Worm (Caenorhabditis elegans): ENCODE measurements around the gene ced-3.

Gene ced-3

ce11 chrIV:13190075-13190474 is 13.9 kb downstream of the ced-3 start:
- TF ChIP-seq cog-1 (tag; optimal IDR thresholded peaks at IDR 0.05) (no peak), ztf-29 (GFP tag; IDR thresholded peaks at IDR 0.05) (no peak), klf-2 (GFP tag; conservative IDR thresholded peaks at IDR 0.05) (no peak), T22C8.4 (GFP tag; IDR thresholded peaks at IDR 0.05) (no peak), ref-1 (GFP tag; conservative IDR thresholded peaks at IDR 0.05) (no peak), flt-1 (GFP tag; IDR thresholded peaks at IDR 0.05) (no peak), tab-1 (GFP tag; IDR thresholded peaks at IDR 0.05) (no peak), med-1 (GFP tag; optimal IDR thresholded peaks at IDR 0.05; ENCODE audit: insufficient read depth) (no peak), ztf-23 (GFP tag; IDR thresholded peaks at IDR 0.05) (no peak)

ce11 chrIV:13189467-13189866 is 14.5 kb downstream of the ced-3 start, which contains the start of gene F58D2.2:
Gene F58D2.2 (plus strand): TSS chrIV:13189767.
- TF ChIP-seq klf-2 (GFP tag; conservative IDR thresholded peaks at IDR 0.05) = no peak
- no peak for TF ChIP-seq cog-1 (tag; optimal IDR thresholded peaks at IDR 0.05)
- TF ChIP-seq flt-1 (GFP tag; IDR thresholded peaks at IDR 0.05) = no peak
- no peak for TF ChIP-seq ztf-29 (GFP tag; IDR thresholded peaks at IDR 0.05)
- no peak for TF ChIP-seq T22C8.4 (GFP tag; IDR thresholded peaks at IDR 0.05)
- no peak for TF ChIP-seq med-1 (GFP tag; optimal IDR thresholded peaks at IDR 0.05; ENCODE audit: insufficient read depth)
- TF ChIP-seq tab-1 (GFP tag; IDR thresholded peaks at IDR 0.05) = no peak
- no peak for TF ChIP-seq ztf-23 (GFP tag; IDR thresholded peaks at IDR 0.05)

ce11 chrIV:13188959-13189358 is 15.0 kb downstream of the ced-3 start, which contains the start of gene F58D2.4:
Gene F58D2.4 (minus strand): TSS chrIV:13189059.
- TF ChIP-seq ztf-29 (GFP tag; IDR thresholded peaks at IDR 0.05) (no peak), flt-1 (GFP tag; IDR thresholded peaks at IDR 0.05) (no peak), med-1 (GFP tag; optimal IDR thresholded peaks at IDR 0.05; ENCODE audit: insufficient read depth) (no peak), tab-1 (GFP tag; IDR thresholded peaks at IDR 0.05) (no peak), ztf-23 (GFP tag; IDR thresholded peaks at IDR 0.05) (no peak), T22C8.4 (GFP tag; IDR thresholded peaks at IDR 0.05) (no peak), cog-1 (tag; optimal IDR thresholded peaks at IDR 0.05) (no peak), klf-2 (GFP tag; conservative IDR thresholded peaks at IDR 0.05) (no peak), ref-1 (GFP tag; conservative IDR thresholded peaks at IDR 0.05) (no peak)

- TF ChIP-seq ref-1 (GFP tag; conservative IDR thresholded peaks at IDR 0.05) (no peak), ztf-23 (GFP tag; IDR thresholded peaks at IDR 0.05) (no peak), tab-1 (GFP tag; IDR thresholded peaks at IDR 0.05) (no peak), med-1 (GFP tag; optimal IDR thresholded peaks at IDR 0.05; ENCODE audit: insufficient read depth) (no peak), klf-2 (GFP tag; conservative IDR thresholded peaks at IDR 0.05) (no peak), ztf-29 (GFP tag; IDR thresholded peaks at IDR 0.05) (no peak), flt-1 (GFP tag; IDR thresholded peaks at IDR 0.05) (no peak), cog-1 (tag; optimal IDR thresholded peaks at IDR 0.05) (no peak), T22C8.4 (GFP tag; IDR thresholded peaks at IDR 0.05) (no peak)
These were observed 23.2 kb downstream of the ced-3 start, which contains the start of gene F58D2.3 for ce11 chrIV:13180723-13181122. Gene F58D2.3 (minus strand): TSS chrIV:13180823.

- no peak for TF ChIP-seq ztf-23 (GFP tag; IDR thresholded peaks at IDR 0.05)
- TF ChIP-seq ztf-29 (GFP tag; IDR thresholded peaks at IDR 0.05) = no peak
- no peak for TF ChIP-seq tab-1 (GFP tag; IDR thresholded peaks at IDR 0.05)
- no peak for TF ChIP-seq flt-1 (GFP tag; IDR thresholded peaks at IDR 0.05)
- TF ChIP-seq T22C8.4 (GFP tag; IDR thresholded peaks at IDR 0.05) = no peak
- TF ChIP-seq cog-1 (tag; optimal IDR thresholded peaks at IDR 0.05) = no peak
- TF ChIP-seq klf-2 (GFP tag; conservative IDR thresholded peaks at IDR 0.05) = no peak
- no peak for TF ChIP-seq ref-1 (GFP tag; conservative IDR thresholded peaks at IDR 0.05)
- no peak for TF ChIP-seq med-1 (GFP tag; optimal IDR thresholded peaks at IDR 0.05; ENCODE audit: insufficient read depth)
These were observed 24.6 kb downstream of the ced-3 start, which contains the start of gene lev-1 for ce11 chrIV:13179295-13179694. Gene lev-1 (minus strand): TSS chrIV:13179395.

- TF ChIP-seq med-1 (GFP tag; optimal IDR thresholded peaks at IDR 0.05; ENCODE audit: insufficient read depth) (no peak), ref-1 (GFP tag; conservative IDR thresholded peaks at IDR 0.05) (no peak), ztf-23 (GFP tag; IDR thresholded peaks at IDR 0.05) (no peak), flt-1 (GFP tag; IDR thresholded peaks at IDR 0.05) (no peak), ztf-29 (GFP tag; IDR thresholded peaks at IDR 0.05) (no peak)
These were observed 30.6 kb downstream of the ced-3 start for ce11 chrIV:13173359-13173758.

- TF ChIP-seq flt-1 (GFP tag; IDR thresholded peaks at IDR 0.05) (no peak), ztf-29 (GFP tag; IDR thresholded peaks at IDR 0.05) (no peak), T22C8.4 (GFP tag; IDR thresholded peaks at IDR 0.05) (no peak), tab-1 (GFP tag; IDR thresholded peaks at IDR 0.05) (no peak), ref-1 (GFP tag; conservative IDR thresholded peaks at IDR 0.05) (no peak)
These were observed 33.7 kb downstream of the ced-3 start, which contains the start of gene nas-14 for ce11 chrIV:13170241-13170640. Gene nas-14 (plus strand): TSS chrIV:13170541.

- TF ChIP-seq T22C8.4 (GFP tag; IDR thresholded peaks at IDR 0.05) (no peak), ref-1 (GFP tag; conservative IDR thresholded peaks at IDR 0.05) (no peak), med-1 (GFP tag; optimal IDR thresholded peaks at IDR 0.05; ENCODE audit: insufficient read depth) (no peak), klf-2 (GFP tag; conservative IDR thresholded peaks at IDR 0.05) (no peak), ztf-23 (GFP tag; IDR thresholded peaks at IDR 0.05) (no peak), ztf-29 (GFP tag; IDR thresholded peaks at IDR 0.05) (no peak), tab-1 (GFP tag; IDR thresholded peaks at IDR 0.05) (no peak), flt-1 (GFP tag; IDR thresholded peaks at IDR 0.05) (no peak), cog-1 (tag; optimal IDR thresholded peaks at IDR 0.05) (no peak)
These were observed 36.4 kb downstream of the ced-3 start for ce11 chrIV:13167534-13167933.

- TF ChIP-seq ztf-29 (GFP tag; IDR thresholded peaks at IDR 0.05) (no peak), med-1 (GFP tag; optimal IDR thresholded peaks at IDR 0.05; ENCODE audit: insufficient read depth) (no peak), ref-1 (GFP tag; conservative IDR thresholded peaks at IDR 0.05) (no peak), T22C8.4 (GFP tag; IDR thresholded peaks at IDR 0.05) (no peak), cog-1 (tag; optimal IDR thresholded peaks at IDR 0.05) (no peak), tab-1 (GFP tag; IDR thresholded peaks at IDR 0.05) (no peak), flt-1 (GFP tag; IDR thresholded peaks at IDR 0.05) (no peak), ztf-23 (GFP tag; IDR thresholded peaks at IDR 0.05) (no peak), klf-2 (GFP tag; conservative IDR thresholded peaks at IDR 0.05) (no peak)
These were observed 38.8 kb downstream of the ced-3 start, which contains the start of gene scl-14 for ce11 chrIV:13165181-13165580. Gene scl-14 (plus strand): TSS chrIV:13165481.
